In the genomic region with DNA sequence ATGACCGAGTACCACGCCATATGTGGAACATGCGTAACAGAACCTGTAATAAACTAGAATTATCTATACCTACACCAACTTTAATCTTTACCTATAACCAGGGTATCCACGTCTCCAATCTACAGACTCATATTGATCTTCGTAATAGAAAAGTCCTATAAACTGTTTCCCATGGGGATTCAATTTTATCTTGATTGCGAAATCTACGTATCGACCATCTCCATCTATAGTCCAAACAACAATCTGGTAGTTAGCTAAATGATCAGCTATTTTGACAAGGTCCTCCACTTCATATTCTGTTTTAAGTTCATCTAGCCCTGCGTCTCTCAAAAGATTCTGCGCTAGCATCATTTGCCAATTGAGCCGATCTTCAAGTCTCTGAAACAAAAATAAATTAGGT, we compare ENCODE assay signal across 6 worm cellular contexts.
A peak's percentile ranks its signal among the peaks of the same experiment; 100 is the strongest.
TF ChIP-seq lines count a peak whose summit lies in the region.

No protein-coding gene starts in this region.

TF ChIP-seq in whole organism, L1 larva, 84 proteins besides CTCF, POLR2A, EP300 and RAD21 (continues in another document):
- TF ChIP-seq hlh-4 (tag; optimal IDR thresholded peaks at IDR 0.05; lab: Kevin White, UChicago) (no peak), nhr-237 (tag; optimal IDR thresholded peaks at IDR 0.05; lab: Kevin White, UChicago) (no peak), egl-27 (tag; optimal IDR thresholded peaks at IDR 0.05; lab: Kevin White, UChicago) (no peak), ceh-88 (GFP tag; IDR thresholded peaks at IDR 0.05; lab: Robert Waterston, UW) (no peak), nhr-76 (tag; optimal IDR thresholded peaks at IDR 0.05; lab: Kevin White, UChicago) (no peak), lin-13 (GFP tag; optimal IDR thresholded peaks at IDR 0.05; lab: Kevin White, UChicago) (no peak), grh-1 (GFP tag; IDR thresholded peaks at IDR 0.05; lab: Robert Waterston, UW) (peak; percentile 45; the same call in 1 of the 2 replicates), elt-2 (tag; optimal IDR thresholded peaks at IDR 0.05; lab: Kevin White, UChicago) (no peak), nhr-77 (tag; optimal IDR thresholded peaks at IDR 0.05; lab: Kevin White, UChicago) (no peak), ztf-11 (tag; optimal IDR thresholded peaks at IDR 0.05; lab: Kevin White, UChicago) (no peak), nhr-19 (GFP tag; conservative IDR thresholded peaks at IDR 0.05; lab: Robert Waterston, UW) (peak; percentile 29; the same call in 1 of the 2 replicates), lin-14 (GFP tag; optimal IDR thresholded peaks at IDR 0.05; lab: Kevin White, UChicago) (peak; percentile 73), nhr-84 (tag; optimal IDR thresholded peaks at IDR 0.05; lab: Kevin White, UChicago) (no peak), dpl-1 (GFP tag; optimal IDR thresholded peaks at IDR 0.05; lab: Kevin White, UChicago) (no peak), nhr-85 (tag; lab: Kevin White, UChicago) (peak; percentile 95)

TF ChIP-seq in whole organism, L2 larva, 48 proteins besides CTCF, POLR2A, EP300 and RAD21 (continues in another document):
- peak; percentile 95 for TF ChIP-seq nhr-23 (tag; optimal IDR thresholded peaks at IDR 0.05; lab: Kevin White, UChicago)
- peak in 1 of 2 experiments; percentile 11 for TF ChIP-seq lsy-2 (tag; optimal IDR thresholded peaks at IDR 0.05; lab: Kevin White, UChicago)
- no peak for TF ChIP-seq fos-1 (tag; optimal IDR thresholded peaks at IDR 0.05; lab: Kevin White, UChicago)
- peak; percentile 54 for TF ChIP-seq nhr-25 (tag; optimal IDR thresholded peaks at IDR 0.05; lab: Kevin White, UChicago)
- TF ChIP-seq nhr-129 (tag; optimal IDR thresholded peaks at IDR 0.05; lab: Kevin White, UChicago), result no peak
- TF ChIP-seq mbf-1 (tag; optimal IDR thresholded peaks at IDR 0.05; lab: Kevin White, UChicago), result no peak
- TF ChIP-seq Y55F3AM.14 (GFP tag; optimal IDR thresholded peaks at IDR 0.05; lab: Kevin White, UChicago), result peak; percentile 1
- TF ChIP-seq egl-27 (tag; optimal IDR thresholded peaks at IDR 0.05; lab: Kevin White, UChicago), result no peak
- TF ChIP-seq unc-55 (GFP tag; optimal IDR thresholded peaks at IDR 0.05; lab: Kevin White, UChicago), result no peak
- peak; percentile 90 for TF ChIP-seq sma-9 (GFP tag; optimal IDR thresholded peaks at IDR 0.05; lab: Kevin White, UChicago)
- no peak for TF ChIP-seq sma-9 (tag; optimal IDR thresholded peaks at IDR 0.05; lab: Kevin White, UChicago)
- TF ChIP-seq elt-1 (tag; optimal IDR thresholded peaks at IDR 0.05; lab: Kevin White, UChicago), result peak; percentile 99
- no peak for TF ChIP-seq ztf-11 (tag; optimal IDR thresholded peaks at IDR 0.05; lab: Kevin White, UChicago)
- TF ChIP-seq ceh-82 (tag; optimal IDR thresholded peaks at IDR 0.05; lab: Kevin White, UChicago), result no peak
- no peak for TF ChIP-seq mdl-1 (tag; optimal IDR thresholded peaks at IDR 0.05; lab: Kevin White, UChicago)

TF ChIP-seq in whole organism, L3 larva, 47 proteins besides CTCF, POLR2A, EP300 and RAD21:
- TF ChIP-seq nhr-43 (tag; optimal IDR thresholded peaks at IDR 0.05; lab: Kevin White, UChicago; ENCODE audit: poor library complexity, severe bottlenecking), result peak; percentile 21
- no peak for TF ChIP-seq elt-3 (tag; optimal IDR thresholded peaks at IDR 0.05; lab: Kevin White, UChicago)
- TF ChIP-seq daf-12 (tag; optimal IDR thresholded peaks at IDR 0.05; lab: Kevin White, UChicago), result no peak
- TF ChIP-seq elt-1 (tag; optimal IDR thresholded peaks at IDR 0.05; lab: Kevin White, UChicago), result peak; percentile 99
- TF ChIP-seq nhr-25 (tag; optimal IDR thresholded peaks at IDR 0.05; lab: Kevin White, UChicago), result peak; percentile 53
- no peak for TF ChIP-seq aly-2 (tag; optimal IDR thresholded peaks at IDR 0.05; lab: Kevin White, UChicago)
- no peak for TF ChIP-seq ztf-4 (tag; optimal IDR thresholded peaks at IDR 0.05; lab: Kevin White, UChicago)
- no peak for TF ChIP-seq mdl-1 (tag; optimal IDR thresholded peaks at IDR 0.05; lab: Kevin White, UChicago)
- TF ChIP-seq nhr-23 (tag; optimal IDR thresholded peaks at IDR 0.05; lab: Kevin White, UChicago), result peak; percentile 28

TF ChIP-seq in whole organism, L4 larva, 104 proteins besides CTCF, POLR2A, EP300 and RAD21:
- TF ChIP-seq mxl-2 (GFP tag; conservative IDR thresholded peaks at IDR 0.05; lab: Robert Waterston, UW) (no peak), Y75B8A.6 (GFP tag; IDR thresholded peaks at IDR 0.05; lab: Robert Waterston, UW) (0 out of 2 replicates have a peak, but pooled peaks have one; percentile 47), lin-1 (GFP tag; IDR thresholded peaks at IDR 0.05; lab: Robert Waterston, UW) (no peak), fos-1 (tag; optimal IDR thresholded peaks at IDR 0.05; lab: Kevin White, UChicago) (no peak), T26A8.4 (GFP tag; IDR thresholded peaks at IDR 0.05; lab: Robert Waterston, UW) (no peak), spr-1 (tag; optimal IDR thresholded peaks at IDR 0.05; lab: Kevin White, UChicago) (no peak), ctbp-1 (GFP tag; IDR thresholded peaks at IDR 0.05; lab: Robert Waterston, UW) (no peak)

TF ChIP-seq in whole organism, late embryonic, 69 proteins besides CTCF, POLR2A, EP300 and RAD21:
- TF ChIP-seq lim-6 (tag; optimal IDR thresholded peaks at IDR 0.05; lab: Kevin White, UChicago) (no peak), ceh-14 (tag; optimal IDR thresholded peaks at IDR 0.05; lab: Kevin White, UChicago) (no peak), rnt-1 (tag; optimal IDR thresholded peaks at IDR 0.05; lab: Kevin White, UChicago) (peak; percentile 80)

TF ChIP-seq in whole organism, mixed stage, embryonic, 35 proteins besides CTCF, POLR2A, EP300 and RAD21:
- no peak for TF ChIP-seq mab-5 (tag; optimal IDR thresholded peaks at IDR 0.05; lab: Kevin White, UChicago)
- TF ChIP-seq ham-2 (GFP tag; optimal IDR thresholded peaks at IDR 0.05; lab: Kevin White, UChicago), result peak; percentile 94
- TF ChIP-seq elt-1 (tag; optimal IDR thresholded peaks at IDR 0.05; lab: Kevin White, UChicago; ENCODE audit: borderline replicate concordance, insufficient read depth), result peak; percentile 98
- no peak for TF ChIP-seq unc-120 (tag; optimal IDR thresholded peaks at IDR 0.05; lab: Kevin White, UChicago; ENCODE audit: poor library complexity, severe bottlenecking)

Comparison
In these comparisons a context has a peak if more than half of its experiments do, and no peak if none do; other contexts are left out.
1. Of the 29 proteins assayed by ChIP-seq in both whole organism, L4 larva and whole organism, L1 larva: peak only in whole organism, L4 larva: none; only in whole organism, L1 larva: lsy-2; in both: none; in neither: 28.